Fruit fly (Drosophila melanogaster): ENCODE measurements around the gene alph.

DNA sequence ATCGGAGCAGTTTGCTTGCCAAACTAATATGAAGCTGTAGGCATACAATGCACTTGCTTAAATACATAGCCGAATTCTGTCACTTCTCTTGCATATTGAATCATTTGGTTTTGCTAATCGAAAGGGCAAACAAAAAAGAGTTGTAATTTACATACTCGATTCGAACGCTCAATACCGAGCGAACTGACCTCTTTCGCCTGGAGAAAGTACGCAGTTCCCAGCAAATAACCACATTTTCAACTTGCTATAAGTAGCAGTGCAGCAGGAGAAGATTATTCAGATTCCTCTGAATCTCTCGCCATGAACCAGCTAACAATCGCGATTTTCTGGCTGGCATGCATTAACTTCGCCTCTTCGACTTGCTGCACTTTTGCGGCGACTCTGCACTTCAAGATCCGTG is 16.5 kb downstream of the alph start, which contains the start of gene Diedel2:
- TF ChIP-seq CG12605 (GFP tag; IDR thresholded peaks at IDR 0.05) (no peak), EcR (GFP tag; optimal IDR thresholded peaks at IDR 0.05) (no peak), CG10348 (GFP tag; IDR thresholded peaks at IDR 0.05) (no peak), Pif1A (GFP tag; optimal IDR thresholded peaks at IDR 0.05) (no peak), fd96Ca (GFP tag; IDR thresholded peaks at IDR 0.05) (no peak), Ets98B (GFP tag; IDR thresholded peaks at IDR 0.05) (no peak), CG13204 (GFP tag; optimal IDR thresholded peaks at IDR 0.05) (no peak), CG8301 (tag; optimal IDR thresholded peaks at IDR 0.05) (no peak), CG14655 (GFP tag; optimal IDR thresholded peaks at IDR 0.05) (no peak)
